Fruit fly (Drosophila melanogaster): Measurements from ENCODE around the gene CG14042.
A peak's percentile ranks its signal among the peaks of the same experiment; 100 is the strongest.

The CG14042 gene

dm6 chr2L:5060952-5061478, 23.5 kb downstream of the CG14042 start (continued):
- TF ChIP-seq odd (GFP tag; optimal IDR thresholded peaks at IDR 0.05) = peak; percentile 72
- peak; percentile 87 for TF ChIP-seq cwo (GFP tag; optimal IDR thresholded peaks at IDR 0.05)
- peak; percentile 77; the same call in 1 of the 2 replicates for TF ChIP-seq CG5953 (GFP tag; IDR thresholded peaks at IDR 0.05)
- TF ChIP-seq CG2678 (tag; optimal IDR thresholded peaks at IDR 0.05) = peak; percentile 80
- no peak for TF ChIP-seq Lpt (GFP tag; optimal IDR thresholded peaks at IDR 0.05)
- TF ChIP-seq hth (optimal IDR thresholded peaks at IDR 0.05) = no peak
- peak; percentile 6 for TF ChIP-seq Hey (tag; optimal IDR thresholded peaks at IDR 0.05)
- TF ChIP-seq CG15601 (tag; optimal IDR thresholded peaks at IDR 0.05) = peak; percentile 45
- TF ChIP-seq esg (GFP tag; conservative IDR thresholded peaks at IDR 0.05) = peak; percentile 70
- peak; percentile 64 for TF ChIP-seq Blimp-1 (GFP tag; optimal IDR thresholded peaks at IDR 0.05)
- no peak for TF ChIP-seq eve (GFP tag; optimal IDR thresholded peaks at IDR 0.05)
- TF ChIP-seq ewg (GFP tag; optimal IDR thresholded peaks at IDR 0.05) = peak; percentile 48
- peak; percentile 56 for TF ChIP-seq sd (tag; optimal IDR thresholded peaks at IDR 0.05)
- TF ChIP-seq CG13424 (tag; optimal IDR thresholded peaks at IDR 0.05) = peak; percentile 56
- peak; percentile 47; the same call in 1 of the 2 replicates for TF ChIP-seq MBD-R2 (GFP tag; IDR thresholded peaks at IDR 0.05)
- no peak for TF ChIP-seq br (optimal IDR thresholded peaks at IDR 0.05)
- no peak for TF ChIP-seq Atf3 (GFP tag; optimal IDR thresholded peaks at IDR 0.05)
- peak; percentile 50 for TF ChIP-seq her (GFP tag; optimal IDR thresholded peaks at IDR 0.05)
- peak; percentile 66 for TF ChIP-seq CG10979 (tag; optimal IDR thresholded peaks at IDR 0.05)
- TF ChIP-seq E2f1 (GFP tag; IDR thresholded peaks at IDR 0.05) = peak; percentile 45; the same call in 1 of the 2 replicates
- TF ChIP-seq otp (GFP tag; IDR thresholded peaks at IDR 0.05) = peak; percentile 82
- peak; percentile 42; the same call in 1 of the 2 replicates for TF ChIP-seq CG14441 (GFP tag; IDR thresholded peaks at IDR 0.05)
- TF ChIP-seq caup (GFP tag; optimal IDR thresholded peaks at IDR 0.05; ENCODE audit: severe bottlenecking) = peak; percentile 88
- TF ChIP-seq peb (GFP tag; IDR thresholded peaks at IDR 0.05) = 0 out of 2 replicates have a peak, but pooled peaks have one; percentile 16
- peak; percentile 51 for TF ChIP-seq da (GFP tag; optimal IDR thresholded peaks at IDR 0.05)
- peak; percentile 82 for TF ChIP-seq vvl (GFP tag; IDR thresholded peaks at IDR 0.05)
- no peak for TF ChIP-seq CG9215 (GFP tag; IDR thresholded peaks at IDR 0.05)
- TF ChIP-seq Dbx (GFP tag; IDR thresholded peaks at IDR 0.05) = peak; percentile 72
- TF ChIP-seq exex (tag; optimal IDR thresholded peaks at IDR 0.05) = peak; percentile 82
- TF ChIP-seq CG6689 (GFP tag; IDR thresholded peaks at IDR 0.05) = peak; percentile 40; the same call in 1 of the 2 replicates
- no peak for TF ChIP-seq fru (optimal IDR thresholded peaks at IDR 0.05)
- TF ChIP-seq CG17359 (tag; optimal IDR thresholded peaks at IDR 0.05) = peak; percentile 67
- no peak for TF ChIP-seq Dp (GFP tag; optimal IDR thresholded peaks at IDR 0.05)
- 0 out of 2 replicates have a peak, but pooled peaks have one; percentile 19 for TF ChIP-seq wor (GFP tag; IDR thresholded peaks at IDR 0.05)
- TF ChIP-seq Fer3 (tag; optimal IDR thresholded peaks at IDR 0.05) = peak; percentile 67
- TF ChIP-seq CG17186 (GFP tag; optimal IDR thresholded peaks at IDR 0.05) = no peak
- TF ChIP-seq BtbVII (GFP tag; optimal IDR thresholded peaks at IDR 0.05) = peak; percentile 71
- TF ChIP-seq H15 (GFP tag; IDR thresholded peaks at IDR 0.05) = 0 out of 3 replicates have a peak, but pooled peaks have one; percentile 31
- no peak for TF ChIP-seq CG17912 (GFP tag; optimal IDR thresholded peaks at IDR 0.05)
- no peak for TF ChIP-seq trh (GFP tag; optimal IDR thresholded peaks at IDR 0.05)
- peak in 1 of 2 experiments; percentile 53 for TF ChIP-seq Eip74EF (GFP tag; optimal IDR thresholded peaks at IDR 0.05)
- peak; percentile 23 for TF ChIP-seq CG8281 (tag; optimal IDR thresholded peaks at IDR 0.05)
- peak in 1 of 2 experiments; percentile 63 for TF ChIP-seq Hr51 (GFP tag; optimal IDR thresholded peaks at IDR 0.05)
- TF ChIP-seq CG10565 (GFP tag; optimal IDR thresholded peaks at IDR 0.05) = no peak
- TF ChIP-seq CG17361 (GFP tag; IDR thresholded peaks at IDR 0.05) = peak; percentile 60
- TF ChIP-seq CG1602 (GFP tag; optimal IDR thresholded peaks at IDR 0.05) = peak; percentile 40
- TF ChIP-seq CG3995 (GFP tag; optimal IDR thresholded peaks at IDR 0.05) = no peak
- peak; percentile 19 for TF ChIP-seq CG18476 (GFP tag; optimal IDR thresholded peaks at IDR 0.05)
- no peak for TF ChIP-seq Nf-YA (GFP tag; IDR thresholded peaks at IDR 0.05)
- TF ChIP-seq repo (GFP tag; optimal IDR thresholded peaks at IDR 0.05) = peak; percentile 15
